Worm (Caenorhabditis elegans) whole organism, young adult: Measurements from ENCODE around the gene nhr-127.

Experiments
- F39B2.1 ChIP-seq: fragments of 200-800 bp; sonication (Bioruptor generic); IDR thresholded peaks from 2 replicates; pipeline ENCODE4 v1.3.6; 2022; ENCODE audit warnings: missing genetic modification reagents, missing genetic modification characterization, missing compliant biosample characterization
- cebp-1 ChIP-seq, 2 experiments: fragments of 200-800 bp in 1 of 2; sonication (Bioruptor generic) in 1 of 2; sonication (generic microtip) in 1 of 2; IDR thresholded peaks in 1 of 2; optimal IDR thresholded peaks in 1 of 2; 2 replicates each; pipeline versions ENCODE4 v1.3.6 to Lab custom; 2017 to 2022; ENCODE audit warnings: missing compliant biosample characterization in 2 of 2, missing genetic modification characterization in 2 of 2, mild to moderate bottlenecking in 1 of 2, missing genetic modification reagents in 1 of 2, moderate library complexity in 1 of 2
- ceh-79 ChIP-seq: sonication (generic microtip); optimal IDR thresholded peaks from 2 replicates; lab custom pipeline; 2017; ENCODE audit warnings: mild to moderate bottlenecking, missing genetic modification characterization, missing compliant biosample characterization
- madf-10 ChIP-seq: sonication (generic microtip); optimal IDR thresholded peaks from 2 replicates; lab custom pipeline; 2016; ENCODE audit warnings: mild to moderate bottlenecking, missing genetic modification characterization, missing compliant biosample characterization
- madf-8 ChIP-seq: fragments of 200-800 bp; sonication (Bioruptor generic); conservative IDR thresholded peaks from 2 replicates; pipeline ENCODE4 v1.3.6; 2022; ENCODE audit warnings: missing genetic modification reagents, missing genetic modification characterization, missing compliant biosample characterization

The nhr-127 gene

ce11 chrV:16309523-16309922, 49.7 kb downstream of the nhr-127 start, which contains the start of gene oac-7:
TSS of gene oac-7 (plus strand) at chrV:16309805.
- no peak for TF ChIP-seq F39B2.1
- TF ChIP-seq madf-10, result no peak
- no peak for TF ChIP-seq cebp-1 (GFP tag; IDR thresholded peaks at IDR 0.05; lab: Robert Waterston, UW)
- peak; percentile 85 for TF ChIP-seq cebp-1 (tag; optimal IDR thresholded peaks at IDR 0.05; lab: Kevin White, UChicago)
- TF ChIP-seq ceh-79 (tag; lab: Kevin White, UChicago), result no peak
- TF ChIP-seq madf-8 (GFP tag; lab: Robert Waterston, UW), result no peak
